Fruit fly (Drosophila melanogaster) whole organism, embryonic: ENCODE results near the gene CG8420.

Experiments
- Ada2b ChIP-seq: fragments of 200-800 bp; sonication (Bioruptor generic); IDR thresholded peaks from 2 replicates; pipeline ENCODE4 v1.3.6; 2022; ENCODE audit warnings: missing biosample characterization, missing genetic modification characterization
- Atf-2 ChIP-seq: fragments of 200-800 bp; sonication (Bioruptor generic); optimal IDR thresholded peaks from 2 replicates; lab custom pipeline; 2016; ENCODE audit warnings: missing biosample characterization, missing genetic modification characterization
- Atf6 ChIP-seq: fragments of 200-800 bp; sonication (Bioruptor generic); IDR thresholded peaks from 2 replicates; pipeline ENCODE4 v1.3.6; 2022; ENCODE audit warnings: missing biosample characterization, missing genetic modification characterization
- BEAF-32 ChIP-seq: fragments of 200-800 bp; sonication (Bioruptor generic); optimal IDR thresholded peaks from 3 replicates; lab custom pipeline; 2017; ENCODE audit warnings: missing biosample characterization, missing genetic modification characterization, mild to moderate bottlenecking, moderate library complexity, missing genetic modification reagents
- Blimp-1 ChIP-seq: fragments of 200-800 bp; sonication (Bioruptor generic); optimal IDR thresholded peaks from 3 replicates; lab custom pipeline; 2018; ENCODE audit warnings: missing biosample characterization, missing genetic modification characterization, mild to moderate bottlenecking, moderate library complexity, missing genetic modification reagents
- BtbVII ChIP-seq: fragments of 200-800 bp; sonication (Bioruptor generic); optimal IDR thresholded peaks from 3 replicates; lab custom pipeline; 2017; ENCODE audit warnings: missing biosample characterization, mild to moderate bottlenecking, missing genetic modification characterization
- CG1024 ChIP-seq: fragments of 200-800 bp; sonication (Bioruptor generic); IDR thresholded peaks from 2 replicates; pipeline ENCODE4 v1.3.6; 2022; ENCODE audit warnings: missing biosample characterization, missing genetic modification characterization
- CG10274 ChIP-seq: fragments of 200-800 bp; sonication (Bioruptor generic); optimal IDR thresholded peaks from 3 replicates; lab custom pipeline; 2017; ENCODE audit warnings: missing biosample characterization, mild to moderate bottlenecking, missing genetic modification characterization
- CG10321 ChIP-seq: fragments of 200-800 bp; sonication (Bioruptor generic); IDR thresholded peaks from 2 replicates; pipeline ENCODE4 v1.3.6; 2022; ENCODE audit warnings: missing biosample characterization, missing genetic modification characterization
- CG11560 ChIP-seq: fragments of 200-800 bp; sonication (Bioruptor generic); IDR thresholded peaks from 3 replicates; pipeline ENCODE4 v1.3.6; 2022; ENCODE audit warnings: missing biosample characterization, missing genetic modification characterization
- CG13296 ChIP-seq: fragments of 200-800 bp; sonication (Bioruptor generic); optimal IDR thresholded peaks from 3 replicates; lab custom pipeline; 2018; ENCODE audit warnings: missing biosample characterization, mild to moderate bottlenecking, missing genetic modification characterization
- CG15269 ChIP-seq: fragments of 200-800 bp; sonication (Bioruptor generic); optimal IDR thresholded peaks from 2 replicates; lab custom pipeline; 2018; ENCODE audit warnings: missing biosample characterization, mild to moderate bottlenecking, missing genetic modification characterization, moderate library complexity
- CG15601 ChIP-seq: fragments of 200-800 bp; sonication (Bioruptor generic); optimal IDR thresholded peaks from 3 replicates; lab custom pipeline; 2019; ENCODE audit warnings: missing biosample characterization, mild to moderate bottlenecking, missing genetic modification characterization, moderate library complexity
- CG17568 ChIP-seq: fragments of 200-800 bp; sonication (Bioruptor generic); optimal IDR thresholded peaks from 2 replicates; lab custom pipeline; 2018; ENCODE audit warnings: missing biosample characterization, mild to moderate bottlenecking, missing genetic modification characterization, moderate library complexity
- CG1792 ChIP-seq: fragments of 200-800 bp; sonication (Bioruptor generic); optimal IDR thresholded peaks from 2 replicates; lab custom pipeline; 2016; ENCODE audit warnings: missing biosample characterization, missing genetic modification characterization
- CG18764 ChIP-seq: fragments of 200-800 bp; sonication (Bioruptor generic); optimal IDR thresholded peaks from 3 replicates; lab custom pipeline; 2016; ENCODE audit warnings: missing biosample characterization, missing genetic modification characterization
- CG32532 ChIP-seq: fragments of 200-800 bp; sonication (Bioruptor generic); IDR thresholded peaks from 2 replicates; pipeline ENCODE4 v1.3.6; 2022; ENCODE audit warnings: missing biosample characterization, missing genetic modification characterization
- CG3407 ChIP-seq: fragments of 200-800 bp; sonication (Bioruptor generic); optimal IDR thresholded peaks from 2 replicates; lab custom pipeline; 2018; ENCODE audit warnings: missing biosample characterization, mild to moderate bottlenecking, missing genetic modification characterization
- CG43689 ChIP-seq: fragments of 200-800 bp; sonication (Bioruptor generic); IDR thresholded peaks from 2 replicates; pipeline ENCODE4 v1.3.6; 2022; ENCODE audit warnings: missing biosample characterization, missing genetic modification characterization
- CG6175 ChIP-seq: fragments of 200-800 bp; sonication (Bioruptor generic); IDR thresholded peaks from 3 replicates; pipeline ENCODE4 v1.3.6; 2022; ENCODE audit warnings: missing biosample characterization, missing genetic modification characterization
- CG6683 ChIP-seq: fragments of 200-800 bp; sonication (Bioruptor generic); optimal IDR thresholded peaks from 2 replicates; lab custom pipeline; 2017; ENCODE audit warnings: missing biosample characterization, mild to moderate bottlenecking, missing genetic modification characterization, missing genetic modification reagents
- CG9437 ChIP-seq: fragments of 200-800 bp; sonication (Bioruptor generic); optimal IDR thresholded peaks from 2 replicates; lab custom pipeline; 2018; ENCODE audit warnings: missing biosample characterization, mild to moderate bottlenecking, missing genetic modification characterization
- CG9932 ChIP-seq: fragments of 200-800 bp; sonication (Bioruptor generic); IDR thresholded peaks from 2 replicates; pipeline ENCODE4 v1.3.6; 2022; ENCODE audit warnings: missing biosample characterization, missing genetic modification characterization
- Dref ChIP-seq: fragments of 200-800 bp; sonication (Bioruptor generic); IDR thresholded peaks from 2 replicates; pipeline ENCODE4 v1.3.6; 2022; ENCODE audit warnings: missing biosample characterization, missing genetic modification characterization
- HLH3B ChIP-seq: fragments of 200-800 bp; sonication (Bioruptor generic); IDR thresholded peaks from 2 replicates; pipeline ENCODE4 v1.3.6; 2022; ENCODE audit warnings: missing biosample characterization, missing genetic modification characterization
- Hr78 ChIP-seq, 2 experiments: fragments of 200-800 bp in 1 of 2; fragments of >200 bp in 1 of 2; sonication (Bioruptor generic) in 1 of 2; optimal IDR thresholded peaks; 2 replicates each; lab custom pipeline; 2017 to 2019; ENCODE audit warnings: missing biosample characterization in 2 of 2, missing genetic modification characterization in 2 of 2, mild to moderate bottlenecking in 1 of 2, moderate library complexity in 1 of 2
- Jarid2 ChIP-seq: fragments of 200-800 bp; sonication (Bioruptor generic); optimal IDR thresholded peaks from 3 replicates; lab custom pipeline; 2017; ENCODE audit warnings: mild to moderate bottlenecking, missing biosample characterization, missing genetic modification reagents, missing genetic modification characterization
- Lhr ChIP-seq: fragments of 200-800 bp; sonication (Bioruptor generic); optimal IDR thresholded peaks from 3 replicates; lab custom pipeline; 2017; ENCODE audit warnings: mild to moderate bottlenecking, missing biosample characterization, missing genetic modification reagents, missing genetic modification characterization
- Med ChIP-seq: fragments of 200-800 bp; sonication (Bioruptor generic); peaks from one replicate; lab custom pipeline; 2016; ENCODE audit warnings: missing biosample characterization, missing genetic modification characterization, mild to moderate bottlenecking, inconsistent platforms, moderate library complexity
- NfI ChIP-seq: fragments of 200-800 bp; sonication (Bioruptor generic); optimal IDR thresholded peaks from 3 replicates; lab custom pipeline; 2018; ENCODE audit warnings: missing biosample characterization, mild to moderate bottlenecking, missing genetic modification characterization, moderate library complexity
- Oaz ChIP-seq: fragments of 200-800 bp; sonication (Bioruptor generic); IDR thresholded peaks from 2 replicates; pipeline ENCODE4 v1.3.6; 2022; ENCODE audit warnings: missing biosample characterization, missing genetic modification characterization
- PHDP ChIP-seq: fragments of 200-800 bp; sonication (Bioruptor generic); optimal IDR thresholded peaks from 3 replicates; lab custom pipeline; 2018; ENCODE audit warnings: missing biosample characterization, mild to moderate bottlenecking, missing genetic modification characterization, moderate library complexity
- Poxn ChIP-seq: fragments of 200-800 bp; sonication (Bioruptor generic); IDR thresholded peaks from 2 replicates; pipeline ENCODE4 v1.3.6; 2022; ENCODE audit warnings: missing biosample characterization, missing genetic modification characterization
- Sox100B ChIP-seq: fragments of 200-800 bp; sonication (Bioruptor generic); optimal IDR thresholded peaks from 3 replicates; lab custom pipeline; 2018; ENCODE audit warnings: missing biosample characterization, mild to moderate bottlenecking, missing genetic modification characterization
- Sox102F ChIP-seq: fragments of 200-800 bp; sonication (Bioruptor generic); optimal IDR thresholded peaks from 2 replicates; lab custom pipeline; 2018; ENCODE audit warnings: missing biosample characterization, mild to moderate bottlenecking, missing genetic modification characterization, moderate library complexity
- bigmax ChIP-seq: fragments of 200-800 bp; sonication (Bioruptor generic); optimal IDR thresholded peaks from 2 replicates; lab custom pipeline; 2018; ENCODE audit warnings: missing biosample characterization, mild to moderate bottlenecking, missing genetic modification characterization
- dan ChIP-seq: fragments of 200-800 bp; sonication (Bioruptor generic); IDR thresholded peaks from 2 replicates; pipeline ENCODE4 v1.3.6; 2022; ENCODE audit warnings: missing biosample characterization, missing genetic modification characterization
- dpn ChIP-seq, 2 experiments: fragments of 200-800 bp; sonication (Bioruptor generic); optimal IDR thresholded peaks; 3 replicates each; lab custom pipeline; 2016; ENCODE audit warnings: missing biosample characterization in 2 of 2, missing genetic modification characterization in 2 of 2
- dysf ChIP-seq: fragments of 200-800 bp; sonication (Bioruptor generic); IDR thresholded peaks from 3 replicates; pipeline ENCODE4 v1.3.6; 2022; ENCODE audit warnings: missing biosample characterization, missing genetic modification characterization
- lbe ChIP-seq: fragments of 200-800 bp; sonication (Bioruptor generic); optimal IDR thresholded peaks from 2 replicates; lab custom pipeline; 2016; ENCODE audit warnings: missing biosample characterization, mild to moderate bottlenecking, missing genetic modification characterization
- nmo ChIP-seq: fragments of 200-800 bp; sonication (Bioruptor generic); optimal IDR thresholded peaks from 2 replicates; lab custom pipeline; 2018; ENCODE audit warnings: missing biosample characterization, mild to moderate bottlenecking, missing genetic modification characterization, moderate library complexity
- scrt ChIP-seq: fragments of 200-800 bp; sonication (Bioruptor generic); optimal IDR thresholded peaks from 2 replicates; lab custom pipeline; 2018; ENCODE audit warnings: missing biosample characterization, mild to moderate bottlenecking, missing genetic modification characterization, moderate library complexity
- sima ChIP-seq: fragments of 200-800 bp; sonication (Bioruptor generic); optimal IDR thresholded peaks from 2 replicates; lab custom pipeline; 2016; ENCODE audit warnings: missing biosample characterization, missing genetic modification characterization
- stwl ChIP-seq: fragments of 200-800 bp; sonication (Bioruptor generic); optimal IDR thresholded peaks from 3 replicates; lab custom pipeline; 2018; ENCODE audit warnings: missing biosample characterization, mild to moderate bottlenecking, missing genetic modification characterization, moderate library complexity
- tgo ChIP-seq: fragments of 200-800 bp; sonication (Bioruptor generic); IDR thresholded peaks from 3 replicates; pipeline ENCODE4 v1.3.6; 2022; ENCODE audit warnings: missing biosample characterization, missing genetic modification characterization
- tin ChIP-seq: fragments of 200-800 bp; sonication (Bioruptor generic); optimal IDR thresholded peaks from 3 replicates; lab custom pipeline; 2016; ENCODE audit warnings: missing biosample characterization, missing genetic modification characterization
- toy ChIP-seq: fragments of 200-800 bp; sonication (Bioruptor generic); IDR thresholded peaks from 2 replicates; pipeline ENCODE4 v1.3.6; 2022; ENCODE audit warnings: missing biosample characterization, missing genetic modification characterization
- unpg ChIP-seq: fragments of 200-800 bp; sonication (Bioruptor generic); optimal IDR thresholded peaks from 3 replicates; lab custom pipeline; 2018; ENCODE audit warnings: missing biosample characterization, mild to moderate bottlenecking, missing genetic modification characterization, moderate library complexity
- wdn ChIP-seq: fragments of 200-800 bp; sonication (Bioruptor generic); IDR thresholded peaks from 2 replicates; pipeline ENCODE4 v1.3.6; 2022; ENCODE audit warnings: missing biosample characterization, missing genetic modification characterization
- wek ChIP-seq: fragments of 200-800 bp; sonication (Bioruptor generic); optimal IDR thresholded peaks from 3 replicates; lab custom pipeline; 2018; ENCODE audit warnings: missing biosample characterization, mild to moderate bottlenecking, missing genetic modification characterization, moderate library complexity

Gene CG8420

DNA sequence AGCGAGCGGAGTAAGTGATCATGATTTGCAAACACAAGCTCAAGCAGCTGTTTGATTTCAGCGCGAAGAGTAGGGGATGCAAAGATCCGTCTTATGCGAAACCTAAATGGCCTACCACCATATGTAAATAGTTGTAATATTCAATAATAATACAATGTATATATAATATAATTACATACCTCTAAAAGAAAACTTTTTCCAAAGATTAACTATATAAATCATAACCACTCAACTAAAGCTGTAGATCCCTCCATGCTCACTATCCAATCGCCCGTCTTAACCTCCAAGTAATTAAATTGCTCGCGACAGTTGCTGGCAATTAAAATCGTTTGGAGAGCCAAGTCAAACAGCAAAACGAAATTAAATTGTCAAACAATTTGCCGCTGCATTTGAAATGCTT lies 19.1 kb upstream of the CG8420 start (continued):
- TF ChIP-seq CG15601 (no peak), Sox102F (GFP tag; lab: Kevin White, UChicago) (peak; percentile 80), tin (GFP tag; lab: Kevin White, UChicago) (peak; percentile 47), BEAF-32 (GFP tag; lab: Kevin White, UChicago) (no peak), Sox100B (GFP tag; lab: Kevin White, UChicago) (peak; percentile 80), PHDP (tag; lab: Kevin White, UChicago) (peak; percentile 81), dysf (GFP tag; lab: Robert Waterston, UW) (peak; percentile 91), wek (GFP tag; lab: Kevin White, UChicago) (no peak), BtbVII (GFP tag; lab: Kevin White, UChicago) (peak; percentile 63), dan (GFP tag; lab: Robert Waterston, UW) (no peak), HLH3B (GFP tag; lab: Robert Waterston, UW) (peak; percentile 76), wdn (GFP tag; lab: Robert Waterston, UW) (peak; percentile 49; the same call in 1 of the 2 replicates), stwl (no peak), nmo (GFP tag; lab: Kevin White, UChicago) (peak; percentile 71), lbe (GFP tag; lab: Kevin White, UChicago) (peak; percentile 14), CG9932 (peak; percentile 81), Dref (no peak), CG9437 (peak; percentile 44), tgo (GFP tag; lab: Robert Waterston, UW) (peak; percentile 76), Med (GFP tag; lab: Kevin White, UChicago) (peak; percentile 83), unpg (GFP tag; lab: Kevin White, UChicago) (peak; percentile 77), bigmax (GFP tag; lab: Kevin White, UChicago) (no peak), Oaz (peak; percentile 51; the same call in 1 of the 2 replicates), CG32532 (GFP tag; lab: Robert Waterston, UW) (peak; percentile 89), CG1792 (GFP tag; lab: Kevin White, UChicago) (no peak), dpn (GFP tag; optimal IDR thresholded peaks at IDR 0.05; lab: Kevin White, UChicago) (peak in 1 of 2 experiments; percentile 75), CG13296 (peak; percentile 50), CG6683 (GFP tag; lab: Kevin White, UChicago) (peak; percentile 51), CG1024 (GFP tag; lab: Robert Waterston, UW) (peak; percentile 35; the same call in 1 of the 2 replicates), Lhr (no peak), Atf-2 (GFP tag; lab: Kevin White, UChicago) (no peak), toy (GFP tag; lab: Robert Waterston, UW) (peak; percentile 72), CG10321 (GFP tag; lab: Robert Waterston, UW) (no peak), NfI (GFP tag; lab: Kevin White, UChicago) (peak; percentile 64), scrt (GFP tag; lab: Kevin White, UChicago) (peak; percentile 40), Blimp-1 (GFP tag; lab: Kevin White, UChicago) (peak; percentile 31), CG3407 (no peak), Hr78 (GFP tag; optimal IDR thresholded peaks at IDR 0.05; lab: Kevin White, UChicago) (peak in 1 of 2 experiments; percentile 2), CG43689 (GFP tag; lab: Robert Waterston, UW) (peak; percentile 30; the same call in 1 of the 2 replicates), Poxn (GFP tag; lab: Robert Waterston, UW) (peak; percentile 63; the same call in 1 of the 2 replicates), Jarid2 (GFP tag; lab: Kevin White, UChicago) (no peak), Atf6 (peak; percentile 83), CG6175 (GFP tag; lab: Robert Waterston, UW) (peak; percentile 62; the same call in 2 of the 3 replicates), CG18764 (GFP tag; lab: Kevin White, UChicago) (peak; percentile 19), Ada2b (GFP tag; lab: Robert Waterston, UW) (peak; percentile 81), CG15269 (tag; lab: Kevin White, UChicago) (peak; percentile 83), CG11560 (tag; lab: Robert Waterston, UW) (0 out of 3 replicates have a peak, but pooled peaks have one; percentile 52), CG10274 (GFP tag; lab: Kevin White, UChicago) (peak; percentile 98), CG17568 (GFP tag; lab: Kevin White, UChicago) (peak; percentile 3), sima (GFP tag; lab: Kevin White, UChicago) (no peak)
